Worm (Caenorhabditis elegans): ENCODE measurements around the gene F52H2.1.

Gene F52H2.1

DNA sequence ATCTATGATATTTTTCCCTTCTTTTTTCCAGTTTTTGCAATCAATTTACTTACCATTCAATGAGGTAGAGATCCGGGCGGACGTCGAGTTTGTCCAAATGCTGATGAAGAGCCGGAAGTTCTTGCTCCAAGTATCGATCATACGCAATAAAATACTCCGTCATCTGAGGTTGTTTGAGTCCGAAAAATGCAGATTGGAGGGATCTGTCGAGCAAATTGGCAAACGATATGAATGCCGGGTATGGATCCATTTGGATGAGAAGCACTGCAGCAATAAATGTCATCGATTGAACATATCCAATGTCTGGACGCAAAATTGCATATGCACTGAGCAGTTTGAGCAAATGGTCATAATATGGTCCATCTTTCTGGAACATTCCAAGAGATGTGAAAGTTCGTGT lies 45.7 kb upstream of the F52H2.1 start (continued):
- TF ChIP-seq mxl-1 (tag; optimal IDR thresholded peaks at IDR 0.05): no peak
- TF ChIP-seq tbp1 (GFP tag; optimal IDR thresholded peaks at IDR 0.05): no peak

DNA sequence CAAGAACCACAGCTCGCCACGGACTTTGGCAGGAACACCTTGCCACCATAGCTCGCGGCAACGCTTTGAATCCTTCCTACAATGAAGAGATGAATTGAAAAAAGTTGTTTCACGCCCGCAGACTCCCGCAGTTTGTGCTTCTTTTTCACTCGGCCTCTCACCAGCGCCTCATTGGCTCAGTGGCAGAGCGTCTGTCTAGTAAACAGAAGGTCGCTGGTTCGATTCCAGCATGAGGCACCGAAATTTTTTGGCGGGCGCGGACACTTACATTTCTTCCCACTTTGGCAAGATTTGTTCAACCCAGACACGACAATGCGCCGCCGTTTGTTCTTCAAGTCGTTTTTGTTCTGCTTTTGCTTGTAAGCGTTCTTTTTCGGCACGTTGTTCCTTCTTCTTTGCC lies 45.0 kb upstream of the F52H2.1 start:
- no peak for TF ChIP-seq efl-1 (GFP tag; optimal IDR thresholded peaks at IDR 0.05)
- TF ChIP-seq dpl-1 (GFP tag; optimal IDR thresholded peaks at IDR 0.05): no peak
- TF ChIP-seq lsl-1 (GFP tag; optimal IDR thresholded peaks at IDR 0.05): no peak
- TF ChIP-seq F39B2.1 (GFP tag; IDR thresholded peaks at IDR 0.05): no peak
- no peak for TF ChIP-seq ceh-58 (GFP tag; IDR thresholded peaks at IDR 0.05)
- TF ChIP-seq ceh-40 (GFP tag; IDR thresholded peaks at IDR 0.05): 0 out of 2 replicates have a peak, but pooled peaks have one; percentile 45
- TF ChIP-seq F37B4.10 (GFP tag; IDR thresholded peaks at IDR 0.05): no peak
- TF ChIP-seq madf-8 (GFP tag; conservative IDR thresholded peaks at IDR 0.05): no peak
- TF ChIP-seq T07F8.4 (tag; optimal IDR thresholded peaks at IDR 0.05): no peak
- no peak for TF ChIP-seq F52B5.7 (tag; optimal IDR thresholded peaks at IDR 0.05)
- no peak for TF ChIP-seq sptf-2 (GFP tag; optimal IDR thresholded peaks at IDR 0.05)
- TF ChIP-seq pha-4 (tag; optimal IDR thresholded peaks at IDR 0.05): no peak
- TF ChIP-seq K12H6.12 (tag; optimal IDR thresholded peaks at IDR 0.05): no peak
- no peak for TF ChIP-seq ceh-100 (GFP tag; IDR thresholded peaks at IDR 0.05)
- no peak for TF ChIP-seq nfya-1 (tag; optimal IDR thresholded peaks at IDR 0.05; ENCODE audit: borderline replicate concordance, insufficient read depth)
- TF ChIP-seq lin-35 (GFP tag; optimal IDR thresholded peaks at IDR 0.05): peak in 1 of 3 experiments; percentile 45
- peak; percentile 53 for TF ChIP-seq madf-10 (tag; optimal IDR thresholded peaks at IDR 0.05)
- no peak for TF ChIP-seq F57C9.4 (tag; optimal IDR thresholded peaks at IDR 0.05)
- no peak for TF ChIP-seq nhr-80 (tag; optimal IDR thresholded peaks at IDR 0.05)
- TF ChIP-seq ZK185.1 (tag; optimal IDR thresholded peaks at IDR 0.05; ENCODE audit: poor library complexity, severe bottlenecking): no peak
- no peak for TF ChIP-seq mel-28 (tag; optimal IDR thresholded peaks at IDR 0.05; ENCODE audit: borderline replicate concordance)
- TF ChIP-seq ceh-79 (tag; optimal IDR thresholded peaks at IDR 0.05): no peak
- no peak for TF ChIP-seq F49E8.2 (tag; optimal IDR thresholded peaks at IDR 0.05; ENCODE audit: insufficient read depth)
- TF ChIP-seq tbx-9 (tag; optimal IDR thresholded peaks at IDR 0.05; ENCODE audit: borderline replicate concordance): no peak
- peak; percentile 17 for TF ChIP-seq chd-7 (tag; optimal IDR thresholded peaks at IDR 0.05)
- no peak for TF ChIP-seq attf-5 (GFP tag; optimal IDR thresholded peaks at IDR 0.05)
- no peak for TF ChIP-seq ekl-4 (GFP tag; IDR thresholded peaks at IDR 0.05)
- no peak for TF ChIP-seq unc-130 (GFP tag; optimal IDR thresholded peaks at IDR 0.05)
- no peak for TF ChIP-seq ceh-91 (GFP tag; IDR thresholded peaks at IDR 0.05)
- no peak for TF ChIP-seq aptf-3 (GFP tag; IDR thresholded peaks at IDR 0.05)
- no peak for TF ChIP-seq ztf-28 (GFP tag; IDR thresholded peaks at IDR 0.05)
- TF ChIP-seq snpc-1.3 (tag; optimal IDR thresholded peaks at IDR 0.05; ENCODE audit: insufficient read depth): peak; percentile 31
- TF ChIP-seq T26A5.8 (tag; optimal IDR thresholded peaks at IDR 0.05): peak; percentile 39
- TF ChIP-seq lin-54 (GFP tag; optimal IDR thresholded peaks at IDR 0.05): no peak
- TF ChIP-seq ama-1 (optimal IDR thresholded peaks at IDR 0.05): no peak
- peak; percentile 3 to 26 for TF ChIP-seq ama-1 (GFP tag; optimal IDR thresholded peaks at IDR 0.05)
- peak; percentile 33 for TF ChIP-seq lin-40 (tag; optimal IDR thresholded peaks at IDR 0.05)
- TF ChIP-seq fkh-3 (tag; optimal IDR thresholded peaks at IDR 0.05): no peak
- no peak for TF ChIP-seq nfya-2 (GFP tag; IDR thresholded peaks at IDR 0.05)
- TF ChIP-seq hmg-1.2 (GFP tag; IDR thresholded peaks at IDR 0.05): peak; percentile 69
- no peak for TF ChIP-seq ztf-6 (GFP tag; IDR thresholded peaks at IDR 0.05)
- TF ChIP-seq Y67H2A.10 (GFP tag; conservative IDR thresholded peaks at IDR 0.05): no peak
- TF ChIP-seq madf-3 (GFP tag; IDR thresholded peaks at IDR 0.05): 0 out of 2 replicates have a peak, but pooled peaks have one; percentile 65
- TF ChIP-seq snpc-1.1 (tag; optimal IDR thresholded peaks at IDR 0.05; ENCODE audit: insufficient read depth): no peak
- TF ChIP-seq Y53F4B.3 (GFP tag; IDR thresholded peaks at IDR 0.05): no peak
- TF ChIP-seq xnd-1 (tag; optimal IDR thresholded peaks at IDR 0.05): no peak
